Fruit fly (Drosophila melanogaster): ENCODE data around the gene CG12016.

Gene CG12016

DNA sequence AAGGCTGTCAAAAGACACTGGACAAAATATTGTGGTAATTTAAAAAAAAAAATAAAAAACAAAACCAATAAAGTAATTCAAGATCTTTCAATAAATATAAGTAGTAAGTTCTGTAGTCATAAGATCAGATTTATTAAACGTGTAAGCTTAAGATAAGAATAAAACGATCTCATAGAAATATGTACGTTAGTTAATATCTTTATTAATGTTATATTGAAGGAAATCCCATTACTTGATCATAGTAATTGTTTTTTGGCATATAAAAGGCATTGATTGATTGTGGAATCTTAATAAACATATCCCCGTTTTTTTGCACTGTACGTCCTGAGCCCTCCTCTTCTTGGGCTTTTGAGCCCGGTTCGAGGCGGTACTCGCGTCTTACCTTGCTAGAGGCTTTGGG is 23.9 kb downstream of the CG12016 start (continued):
- TF ChIP-seq esn (GFP tag; optimal IDR thresholded peaks at IDR 0.05) (peak; percentile 93), acj6 (GFP tag; optimal IDR thresholded peaks at IDR 0.05) (peak; percentile 82), Ets96B (tag; optimal IDR thresholded peaks at IDR 0.05) (peak; percentile 6), CG9139 (GFP tag; optimal IDR thresholded peaks at IDR 0.05) (no peak), ss (GFP tag; optimal IDR thresholded peaks at IDR 0.05) (peak; percentile 8 to 13), CG1621 (tag; optimal IDR thresholded peaks at IDR 0.05) (no peak), Sox14 (GFP tag; optimal IDR thresholded peaks at IDR 0.05) (peak; percentile 66), Sox15 (GFP tag; optimal IDR thresholded peaks at IDR 0.05) (peak; percentile 49), Ets21C (GFP tag; optimal IDR thresholded peaks at IDR 0.05) (peak; percentile 62), CG34406 (GFP tag; optimal IDR thresholded peaks at IDR 0.05) (peak; percentile 85), CG15336 (GFP tag; IDR thresholded peaks at IDR 0.05) (peak; percentile 42), fkh (GFP tag; optimal IDR thresholded peaks at IDR 0.05) (no peak), CG4318 (GFP tag; optimal IDR thresholded peaks at IDR 0.05) (peak; percentile 7), net (GFP tag; optimal IDR thresholded peaks at IDR 0.05) (peak; percentile 63), fd59A (GFP tag; optimal IDR thresholded peaks at IDR 0.05) (no peak)

dm6 chr3L:3344528-3344927 is 25.2 kb downstream of the CG12016 start:
- peak; percentile 7 for TF ChIP-seq CG6854 (GFP tag; optimal IDR thresholded peaks at IDR 0.05)
- peak; percentile 47 for TF ChIP-seq svp (GFP tag)
- TF ChIP-seq vri (GFP tag; optimal IDR thresholded peaks at IDR 0.05): peak; percentile 45
- no peak for TF ChIP-seq esn (GFP tag; optimal IDR thresholded peaks at IDR 0.05)
- TF ChIP-seq CG10669 (GFP tag; optimal IDR thresholded peaks at IDR 0.05): no peak
- no peak for TF ChIP-seq salr (GFP tag; optimal IDR thresholded peaks at IDR 0.05)
- peak; percentile 52 for TF ChIP-seq fkh (GFP tag; optimal IDR thresholded peaks at IDR 0.05)

DNA sequence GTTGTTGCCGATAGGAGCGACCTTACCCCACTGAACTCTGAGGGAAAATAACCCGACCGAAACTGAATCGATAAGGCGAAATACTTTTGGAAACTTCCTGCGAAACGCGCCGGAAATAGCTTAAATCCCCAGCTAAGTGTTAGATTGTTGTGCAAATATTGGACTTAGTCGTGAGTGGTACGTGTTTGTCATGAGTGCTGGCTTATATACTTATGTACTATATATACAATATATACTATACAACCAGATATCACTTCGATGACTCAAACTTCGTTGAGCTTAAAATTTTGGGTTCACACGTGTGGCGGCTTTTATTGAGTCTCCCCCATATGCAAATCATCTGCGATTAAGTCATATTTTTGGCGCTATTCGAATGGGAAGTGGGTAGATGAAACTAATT is 26.9 kb downstream of the CG12016 start:
- TF ChIP-seq net (GFP tag; optimal IDR thresholded peaks at IDR 0.05) (no peak), fkh (GFP tag; optimal IDR thresholded peaks at IDR 0.05) (peak; percentile 24), CG8319 (GFP tag; optimal IDR thresholded peaks at IDR 0.05) (no peak), CG32006 (GFP tag; optimal IDR thresholded peaks at IDR 0.05) (no peak), Hr39 (GFP tag; optimal IDR thresholded peaks at IDR 0.05) (no peak), CG6163 (GFP tag; IDR thresholded peaks at IDR 0.05) (no peak)

DNA sequence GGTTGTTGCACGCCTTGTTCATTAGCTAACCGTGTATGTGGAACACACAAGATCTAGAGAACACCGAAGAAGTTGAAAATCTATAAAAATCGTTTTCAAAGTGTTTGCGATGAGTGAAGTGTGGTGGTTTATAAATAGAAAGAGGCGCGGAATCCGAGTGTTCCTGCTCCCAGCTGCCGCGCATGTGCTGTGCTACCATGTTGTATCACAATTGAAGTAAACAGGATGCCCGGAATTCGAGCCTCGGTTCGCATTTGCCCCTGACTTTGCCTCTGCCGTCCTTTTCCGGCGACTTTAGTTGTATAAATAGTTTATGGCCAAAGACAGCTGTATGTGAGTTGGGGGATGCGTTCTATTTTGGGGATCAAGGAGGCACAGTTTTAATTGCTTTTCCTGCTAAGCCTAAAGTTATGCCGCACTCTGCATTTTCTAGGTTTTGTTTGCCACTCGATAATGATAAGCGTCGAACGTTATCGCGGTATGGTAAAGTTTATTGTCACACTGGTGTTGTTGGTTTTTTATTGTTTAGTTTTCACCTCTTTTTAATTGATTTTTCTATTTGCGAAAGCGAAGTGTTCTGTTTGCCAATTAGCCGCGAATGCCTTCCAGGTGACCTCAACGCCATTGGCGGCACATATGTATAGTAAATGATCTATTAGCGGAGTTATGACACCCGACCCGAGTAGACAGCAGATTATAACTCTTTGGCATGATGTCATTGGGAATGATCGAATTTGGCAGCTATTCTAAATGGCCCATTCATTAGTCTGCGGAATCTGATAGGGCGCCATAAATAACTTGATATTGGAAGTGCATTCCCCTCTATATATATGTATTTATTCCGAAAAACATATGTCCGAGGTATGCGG is 29.8 kb downstream of the CG12016 start:
- TF ChIP-seq fd85E (GFP tag; optimal IDR thresholded peaks at IDR 0.05): no peak
- no peak for TF ChIP-seq CG6163 (GFP tag; IDR thresholded peaks at IDR 0.05)
- TF ChIP-seq CG15336 (GFP tag; IDR thresholded peaks at IDR 0.05): no peak
- TF ChIP-seq CG11762 (GFP tag; optimal IDR thresholded peaks at IDR 0.05; ENCODE audit: insufficient read depth): no peak
- TF ChIP-seq CG4318 (GFP tag; optimal IDR thresholded peaks at IDR 0.05): no peak
- TF ChIP-seq CG11294 (GFP tag; IDR thresholded peaks at IDR 0.05): no peak
- no peak for TF ChIP-seq salr (GFP tag; optimal IDR thresholded peaks at IDR 0.05)
- no peak for TF ChIP-seq CG31627 (GFP tag; optimal IDR thresholded peaks at IDR 0.05)
- no peak for TF ChIP-seq Hr39 (GFP tag; optimal IDR thresholded peaks at IDR 0.05)
- no peak for TF ChIP-seq lz (GFP tag; optimal IDR thresholded peaks at IDR 0.05)
- TF ChIP-seq CG6808 (GFP tag; optimal IDR thresholded peaks at IDR 0.05): peak; percentile 6
- TF ChIP-seq ss (GFP tag; optimal IDR thresholded peaks at IDR 0.05): no peak
- no peak for TF ChIP-seq Met (GFP tag; optimal IDR thresholded peaks at IDR 0.05)
- TF ChIP-seq Sox102F (GFP tag; optimal IDR thresholded peaks at IDR 0.05): no peak
- no peak for TF ChIP-seq CG6276 (GFP tag; optimal IDR thresholded peaks at IDR 0.05)
- no peak for TF ChIP-seq achi (GFP tag; optimal IDR thresholded peaks at IDR 0.05)
- TF ChIP-seq Ets21C (GFP tag; optimal IDR thresholded peaks at IDR 0.05): no peak
- no peak for TF ChIP-seq CG9139 (GFP tag; optimal IDR thresholded peaks at IDR 0.05)
- no peak for TF ChIP-seq Lpt (GFP tag; optimal IDR thresholded peaks at IDR 0.05)
- TF ChIP-seq cyc (GFP tag; optimal IDR thresholded peaks at IDR 0.05): no peak
- no peak for TF ChIP-seq Blimp-1 (GFP tag; optimal IDR thresholded peaks at IDR 0.05)
- no peak for TF ChIP-seq dsx (GFP tag; optimal IDR thresholded peaks at IDR 0.05; ENCODE audit: poor library complexity, severe bottlenecking)
- TF ChIP-seq fkh (GFP tag; optimal IDR thresholded peaks at IDR 0.05): peak; percentile 31
- peak; percentile 36; the same call in 1 of the 3 replicates for TF ChIP-seq eg (GFP tag; IDR thresholded peaks at IDR 0.05)
- no peak for TF ChIP-seq CG16779 (tag; optimal IDR thresholded peaks at IDR 0.05)
- TF ChIP-seq CG7368 (GFP tag; optimal IDR thresholded peaks at IDR 0.05): no peak
- TF ChIP-seq acj6 (GFP tag; optimal IDR thresholded peaks at IDR 0.05): no peak
- peak; percentile 16 for TF ChIP-seq net (GFP tag; optimal IDR thresholded peaks at IDR 0.05)
- no peak for TF ChIP-seq svp (GFP tag)
- no peak for TF ChIP-seq Smox (GFP tag; optimal IDR thresholded peaks at IDR 0.05)
- peak; percentile 70 for TF ChIP-seq vri (GFP tag; optimal IDR thresholded peaks at IDR 0.05)

Data from whole organism, prepupa.